Worm (Caenorhabditis elegans) whole organism, L4 larva: ENCODE measurements around the gene C15H9.11.

ENCODE experiments used
- F37D6.2 ChIP-seq: sonication (generic microtip); optimal IDR thresholded peaks from 2 replicates; lab custom pipeline; 2016; ENCODE audit warnings: mild to moderate bottlenecking, missing genetic modification characterization, missing compliant biosample characterization
- F49E8.2 ChIP-seq: sonication (generic microtip); optimal IDR thresholded peaks from 2 replicates; lab custom pipeline; 2016; ENCODE audit warnings: missing compliant biosample characterization, mild to moderate bottlenecking, missing genetic modification characterization, borderline replicate concordance
- R02D3.7 ChIP-seq: fragments of 150-350 bp; sonication (generic microtip); optimal IDR thresholded peaks from 3 replicates; lab custom pipeline; 2014; ENCODE audit warnings: missing biosample characterization, missing genetic modification characterization
- ZK546.5 ChIP-seq, 2 experiments: sonication (generic microtip); optimal IDR thresholded peaks; 2 replicates each; lab custom pipeline; 2017; ENCODE audit warnings: missing biosample characterization in 2 of 2, missing genetic modification characterization in 2 of 2
- aha-1 ChIP-seq: fragments of 150-350 bp; peaks from one replicate; lab custom pipeline; 2014; ENCODE audit warnings: missing biosample characterization, missing genetic modification characterization
- aly-2 ChIP-seq: sonication (generic microtip); optimal IDR thresholded peaks from 2 replicates; lab custom pipeline; 2018; ENCODE audit warnings: missing biosample characterization, missing genetic modification characterization
- ceh-28 ChIP-seq: fragments of 150-350 bp; optimal IDR thresholded peaks from 2 replicates; lab custom pipeline; 2014; ENCODE audit warnings: missing biosample characterization, missing genetic modification reagents, missing genetic modification characterization
- ceh-32 ChIP-seq: sonication (generic microtip); optimal IDR thresholded peaks from 2 replicates; lab custom pipeline; 2016; ENCODE audit warnings: mild to moderate bottlenecking, missing genetic modification characterization, missing compliant biosample characterization; ENCODE audit not compliant: poor library complexity
- ceh-62 ChIP-seq: sonication (generic microtip); optimal IDR thresholded peaks from 2 replicates; lab custom pipeline; 2017; ENCODE audit warnings: missing biosample characterization, missing genetic modification characterization
- ces-1 ChIP-seq: fragments of 150-350 bp; sonication (generic microtip); optimal IDR thresholded peaks from 4 replicates; lab custom pipeline; 2014; ENCODE audit warnings: missing biosample characterization, missing genetic modification reagents, missing genetic modification characterization
- daf-16 ChIP-seq, 3 experiments: sonication (generic microtip); optimal IDR thresholded peaks; 2 replicates each; lab custom pipeline; 2016 to 2017; ENCODE audit warnings: missing genetic modification characterization in 3 of 3, missing genetic modification reagents in 3 of 3, mild to moderate bottlenecking in 2 of 3, missing compliant biosample characterization in 2 of 3, missing biosample characterization in 1 of 3, moderate library complexity in 1 of 3
- dve-1 ChIP-seq: sonication (generic microtip); optimal IDR thresholded peaks from 2 replicates; lab custom pipeline; 2017; ENCODE audit warnings: antibody characterized with exemption, mild to moderate bottlenecking, missing genetic modification characterization, missing compliant biosample characterization; ENCODE audit not compliant: insufficient read depth
- egl-27 ChIP-seq: sonication (generic microtip); optimal IDR thresholded peaks from 3 replicates; lab custom pipeline; 2017; ENCODE audit warnings: missing biosample characterization, missing genetic modification reagents, missing genetic modification characterization
- egl-43 ChIP-seq: fragments of 200-800 bp; sonication (Bioruptor generic); IDR thresholded peaks from 2 replicates; pipeline ENCODE4 v1.3.6; 2022; ENCODE audit warnings: missing genetic modification reagents, missing genetic modification characterization, missing compliant biosample characterization
- hlh-11 ChIP-seq: fragments of 200-800 bp; sonication (Bioruptor generic); optimal IDR thresholded peaks from 2 replicates; lab custom pipeline; 2018; ENCODE audit warnings: mild to moderate bottlenecking, missing genetic modification characterization, missing compliant biosample characterization
- lin-13 ChIP-seq: fragments of 150-350 bp; optimal IDR thresholded peaks from 2 replicates; lab custom pipeline; 2014; ENCODE audit warnings: missing biosample characterization, missing genetic modification reagents, missing genetic modification characterization
- lin-29 ChIP-seq: fragments of 200-800 bp; sonication (Bioruptor generic); IDR thresholded peaks from 2 replicates; pipeline ENCODE4 v1.3.6; 2022; ENCODE audit warnings: missing genetic modification reagents, missing genetic modification characterization, missing compliant biosample characterization
- lin-38 ChIP-seq: fragments of 200-800 bp; sonication (Bioruptor generic); IDR thresholded peaks from 2 replicates; pipeline ENCODE4 v1.3.6; 2022; ENCODE audit warnings: missing genetic modification reagents, missing genetic modification characterization, missing compliant biosample characterization
- lin-39 ChIP-seq: fragments of 150-350 bp; optimal IDR thresholded peaks from 2 replicates; lab custom pipeline; 2014; ENCODE audit warnings: missing biosample characterization, missing genetic modification reagents, missing genetic modification characterization
- mep-1 ChIP-seq: fragments of 150-350 bp; sonication (generic microtip); optimal IDR thresholded peaks from 3 replicates; lab custom pipeline; 2014; ENCODE audit warnings: missing biosample characterization, missing genetic modification characterization
- mxl-2 ChIP-seq: fragments of 200-800 bp; sonication (Bioruptor generic); conservative IDR thresholded peaks from 2 replicates; pipeline ENCODE4 v1.3.6; 2022; ENCODE audit warnings: missing genetic modification reagents, missing genetic modification characterization, missing compliant biosample characterization
- nhr-42 ChIP-seq: fragments of 200-800 bp; sonication (Bioruptor generic); IDR thresholded peaks from 2 replicates; pipeline ENCODE4 v1.3.6; 2022; ENCODE audit warnings: missing genetic modification characterization, missing compliant biosample characterization
- nhr-48 ChIP-seq: sonication (generic microtip); optimal IDR thresholded peaks from 2 replicates; lab custom pipeline; 2016; ENCODE audit warnings: mild to moderate bottlenecking, missing genetic modification characterization, missing compliant biosample characterization
- rbr-2 ChIP-seq: sonication (generic microtip); optimal IDR thresholded peaks from 2 replicates; lab custom pipeline; 2016; ENCODE audit warnings: missing genotype, missing genetic modification characterization, missing compliant biosample characterization
- saeg-2 ChIP-seq: fragments of 200-800 bp; sonication (Bioruptor generic); IDR thresholded peaks from 2 replicates; pipeline ENCODE4 v1.3.6; 2022; ENCODE audit warnings: missing genetic modification reagents, missing genetic modification characterization, missing compliant biosample characterization
- spr-3 ChIP-seq: fragments of 200-800 bp; sonication (Bioruptor generic); optimal IDR thresholded peaks from 2 replicates; lab custom pipeline; 2018; ENCODE audit warnings: mild to moderate bottlenecking, missing genetic modification characterization, missing compliant biosample characterization
- unc-130 ChIP-seq: sonication (generic microtip); optimal IDR thresholded peaks from 2 replicates; lab custom pipeline; 2016; ENCODE audit warnings: missing genetic modification reagents, missing genetic modification characterization, missing compliant biosample characterization
- unc-39 ChIP-seq: sonication (generic microtip); optimal IDR thresholded peaks from 2 replicates; lab custom pipeline; 2017; ENCODE audit warnings: missing biosample characterization, missing genetic modification characterization
- unc-62 ChIP-seq, 3 experiments: fragments of 150-350 bp in 1 of 3; sonication (generic microtip); optimal IDR thresholded peaks in 2 of 3; peaks in 1 of 3; 1 replicate in 1 of 3; 2 replicates in 2 of 3; lab custom pipeline; 2014 to 2017; ENCODE audit warnings: missing biosample characterization in 3 of 3, missing genetic modification characterization in 3 of 3, missing genetic modification reagents in 3 of 3, missing genotype in 1 of 3
- ztf-7 ChIP-seq: fragments of 150-350 bp; optimal IDR thresholded peaks from 2 replicates; lab custom pipeline; 2014; ENCODE audit warnings: missing biosample characterization, missing genetic modification characterization

C15H9.11 gene

DNA sequence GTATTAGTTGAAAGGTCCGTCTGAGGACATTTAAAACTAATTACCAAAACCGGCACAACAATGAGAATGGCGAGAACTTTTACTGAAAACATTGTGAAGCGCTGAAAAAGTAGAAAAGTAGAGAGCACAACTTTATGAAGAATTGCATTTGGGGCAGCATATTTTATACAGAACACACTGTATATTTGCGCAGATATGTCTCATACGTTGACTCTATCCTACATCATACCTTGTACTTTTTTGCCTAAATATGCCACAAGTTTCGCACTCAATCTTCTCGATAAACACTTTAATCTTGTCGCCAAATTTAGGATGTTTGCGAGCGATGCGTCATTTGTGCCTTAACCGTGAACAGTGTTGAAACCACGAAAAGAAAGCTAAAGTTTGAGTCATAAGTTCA, at the start of gene C15H9.11:
Gene C15H9.11 (minus strand): TSS at position 101 of the 400 bp plus-strand sequence.
- TF ChIP-seq ztf-7 (tag; lab: Kevin White, UChicago) (no peak), spr-3 (no peak)

DNA sequence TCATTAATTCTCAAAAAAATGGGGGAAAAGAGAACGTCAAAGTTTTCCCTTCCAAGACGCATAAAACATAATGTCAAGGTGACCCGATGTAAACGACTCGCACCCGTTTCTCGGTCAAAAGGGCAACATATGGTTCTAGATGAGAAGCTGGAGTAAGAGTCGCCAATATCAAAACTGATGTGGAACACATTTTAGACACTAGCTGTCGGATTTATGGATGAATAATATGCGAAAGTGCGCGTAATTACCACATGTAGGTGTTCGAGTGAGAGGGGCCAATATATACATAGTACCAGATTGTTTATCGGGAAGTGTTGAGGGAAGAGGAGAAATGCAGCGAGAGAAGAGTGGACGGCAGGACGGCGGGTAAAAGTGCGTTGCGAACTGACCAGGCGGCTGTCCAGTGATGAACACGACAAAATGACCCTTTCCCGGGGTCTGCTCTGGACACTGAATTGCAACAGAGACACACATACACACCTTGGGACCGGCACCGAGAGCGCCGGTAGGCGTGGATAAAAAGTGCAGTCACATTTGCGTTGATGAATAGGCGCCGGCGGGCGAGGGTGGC, 47.8 kb upstream of the C15H9.11 start:
- peak in 1 of 2 experiments; percentile 41 for TF ChIP-seq daf-16 (GFP tag; optimal IDR thresholded peaks at IDR 0.05; lab: Kevin White, UChicago)
- no peak for TF ChIP-seq daf-16 (tag; optimal IDR thresholded peaks at IDR 0.05; lab: Kevin White, UChicago)
- TF ChIP-seq ceh-32, result no peak
- no peak for TF ChIP-seq saeg-2 (GFP tag; lab: Robert Waterston, UW)
- peak; percentile 37 for TF ChIP-seq hlh-11
- TF ChIP-seq ztf-7 (tag; lab: Kevin White, UChicago), result no peak
- TF ChIP-seq lin-13 (GFP tag; lab: Kevin White, UChicago), result no peak
- TF ChIP-seq aly-2, result no peak
- TF ChIP-seq spr-3, result no peak
- no peak for TF ChIP-seq ZK546.5 (tag; optimal IDR thresholded peaks at IDR 0.05; lab: Kevin White, UChicago)
- TF ChIP-seq ces-1 (GFP tag; lab: Kevin White, UChicago), result no peak
- TF ChIP-seq unc-62 (GFP tag; optimal IDR thresholded peaks at IDR 0.05 in 1 of 2; lab: Kevin White, UChicago), result peak in 1 of 2 experiments; percentile 60
- no peak for TF ChIP-seq unc-62 (tag; optimal IDR thresholded peaks at IDR 0.05; lab: Kevin White, UChicago)
- TF ChIP-seq R02D3.7, result no peak

DNA sequence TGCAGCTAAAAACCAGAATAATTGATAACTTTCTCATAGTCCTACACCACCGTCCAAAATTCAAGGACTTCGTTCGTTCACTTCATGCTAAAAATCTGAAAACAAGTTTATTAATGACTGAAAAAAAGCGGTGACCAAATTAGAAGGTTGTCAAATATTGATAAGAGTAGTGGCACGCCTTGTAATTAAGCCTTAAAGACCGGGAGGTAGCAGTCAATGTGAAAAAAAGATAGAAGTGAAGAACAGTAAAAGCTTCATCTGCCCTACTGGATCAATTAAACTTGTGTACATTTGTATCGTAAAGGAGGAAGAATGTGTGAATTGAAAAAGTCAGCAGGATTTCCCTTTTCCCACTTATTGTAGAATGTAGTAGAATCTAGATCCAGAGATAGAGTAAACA, 47.3 kb upstream of the C15H9.11 start, which contains the start of gene tag-275:
Gene tag-275 (minus strand): TSS at position 101 of the 400 bp plus-strand sequence.
- no peak for TF ChIP-seq lin-29 (GFP tag; lab: Robert Waterston, UW)
- no peak for TF ChIP-seq egl-27 (tag; lab: Kevin White, UChicago)
- no peak for TF ChIP-seq nhr-42
- TF ChIP-seq nhr-48 (tag; lab: Kevin White, UChicago), result no peak
- no peak for TF ChIP-seq daf-16 (GFP tag; optimal IDR thresholded peaks at IDR 0.05; lab: Kevin White, UChicago)
- TF ChIP-seq daf-16 (tag; optimal IDR thresholded peaks at IDR 0.05; lab: Kevin White, UChicago), result no peak
- no peak for TF ChIP-seq rbr-2 (tag; lab: Kevin White, UChicago)
- TF ChIP-seq dve-1 (tag; lab: Kevin White, UChicago), result no peak
- TF ChIP-seq unc-39 (tag; lab: Kevin White, UChicago), result no peak
- TF ChIP-seq ztf-7 (tag; lab: Kevin White, UChicago), result no peak
- TF ChIP-seq R02D3.7, result no peak
- no peak for TF ChIP-seq ceh-62 (tag; lab: Kevin White, UChicago)
- TF ChIP-seq egl-43 (GFP tag; lab: Robert Waterston, UW), result no peak
- no peak for TF ChIP-seq mxl-2 (GFP tag; lab: Robert Waterston, UW)
- no peak for TF ChIP-seq unc-130 (GFP tag; lab: Kevin White, UChicago)
- no peak for TF ChIP-seq lin-38
- TF ChIP-seq mep-1 (tag; lab: Kevin White, UChicago), result no peak

DNA sequence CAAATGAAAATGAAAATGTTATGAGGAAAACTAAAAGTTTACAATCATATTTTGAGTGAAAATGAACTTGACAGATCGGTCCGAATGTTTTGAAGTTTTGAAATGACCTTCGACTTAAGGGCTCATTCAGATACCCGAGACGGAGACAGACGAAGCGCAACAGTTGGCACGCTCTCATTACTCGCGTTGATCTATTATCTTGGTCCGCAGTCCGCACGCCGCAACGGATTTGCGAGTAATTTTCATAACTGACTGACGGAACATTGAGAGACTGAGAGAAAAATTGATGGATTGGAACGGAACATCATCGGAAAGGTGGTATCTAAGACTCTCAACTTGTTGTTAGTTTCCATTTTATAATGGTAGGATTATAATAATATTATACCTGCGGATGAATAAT, 42.7 kb upstream of the C15H9.11 start:
- TF ChIP-seq unc-62 (GFP tag; optimal IDR thresholded peaks at IDR 0.05 in 1 of 2; lab: Kevin White, UChicago), result peak in 1 of 2 experiments; percentile 61
- TF ChIP-seq unc-62 (tag; optimal IDR thresholded peaks at IDR 0.05; lab: Kevin White, UChicago), result no peak
- no peak for TF ChIP-seq lin-39

DNA sequence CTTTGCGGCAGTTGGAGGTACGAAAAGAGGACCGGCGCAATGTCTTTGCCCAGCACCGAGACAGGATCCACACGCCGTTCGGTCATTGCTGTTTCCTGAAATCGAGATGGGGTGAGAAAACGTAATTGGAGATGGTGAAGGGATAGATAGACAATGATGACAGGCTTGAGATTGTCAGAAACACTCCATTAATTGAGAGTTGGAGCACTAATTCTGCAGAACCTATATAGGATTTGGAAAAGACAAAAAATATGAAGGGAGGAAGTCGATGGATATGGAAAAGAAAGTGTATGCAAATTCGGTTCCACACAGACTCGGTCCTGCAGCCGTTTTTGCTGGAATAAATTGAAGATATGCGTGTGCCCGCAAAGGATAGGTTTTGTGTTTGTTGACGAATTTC, 35.0 kb upstream of the C15H9.11 start, which contains the start of gene Y72A10A.1:
Gene Y72A10A.1 (minus strand): TSS at position 101 of the 400 bp plus-strand sequence.
- TF ChIP-seq ceh-28 (tag; lab: Kevin White, UChicago) (no peak), unc-62 (GFP tag; optimal IDR thresholded peaks at IDR 0.05 in 1 of 2; lab: Kevin White, UChicago) (peak in 1 of 2 experiments; percentile 43), unc-62 (tag; optimal IDR thresholded peaks at IDR 0.05; lab: Kevin White, UChicago) (no peak), F37D6.2 (tag; lab: Kevin White, UChicago) (no peak), egl-27 (tag; lab: Kevin White, UChicago) (no peak), F49E8.2 (tag; lab: Kevin White, UChicago) (no peak), aha-1 (peak; percentile 45)
